Fruit fly (Drosophila melanogaster) whole organism, prepupa: ENCODE measurements around the gene Mst77F.

Experiments
- Blimp-1 ChIP-seq: fragments of 200-800 bp; sonication (Bioruptor generic); optimal IDR thresholded peaks from 3 replicates; lab custom pipeline; 2017; ENCODE audit warnings: missing biosample characterization, missing genetic modification characterization, mild to moderate bottlenecking, moderate library complexity, missing genetic modification reagents
- CG10631 ChIP-seq: fragments of 200-800 bp; sonication (Bioruptor generic); optimal IDR thresholded peaks from 2 replicates; lab custom pipeline; 2016; ENCODE audit warnings: missing biosample characterization, missing genetic modification characterization
- CG11294 ChIP-seq: fragments of 200-800 bp; sonication (Bioruptor generic); IDR thresholded peaks from 2 replicates; pipeline ENCODE4 v1.3.6; 2022; ENCODE audit warnings: missing biosample characterization, missing genetic modification characterization
- CG11762 ChIP-seq: fragments of 200-800 bp; sonication (Bioruptor generic); optimal IDR thresholded peaks from 3 replicates; lab custom pipeline; 2016; ENCODE audit warnings: missing biosample characterization, missing genetic modification characterization; ENCODE audit not compliant: insufficient read depth
- CG15336 ChIP-seq: fragments of 200-800 bp; sonication (Bioruptor generic); IDR thresholded peaks from 2 replicates; pipeline ENCODE4 v1.3.6; 2022; ENCODE audit warnings: missing biosample characterization, missing genetic modification characterization
- CG1621 ChIP-seq: fragments of 200-800 bp; sonication (Bioruptor generic); optimal IDR thresholded peaks from 3 replicates; lab custom pipeline; 2018; ENCODE audit warnings: missing biosample characterization, mild to moderate bottlenecking, missing genetic modification characterization
- CG16779 ChIP-seq: fragments of 200-800 bp; sonication (Bioruptor generic); optimal IDR thresholded peaks from 3 replicates; lab custom pipeline; 2017; ENCODE audit warnings: missing biosample characterization, mild to moderate bottlenecking, missing genetic modification characterization
- CG3032 ChIP-seq: fragments of 200-800 bp; optimal IDR thresholded peaks from 2 replicates; lab custom pipeline; 2019; ENCODE audit warnings: missing biosample characterization, mild to moderate bottlenecking, missing genetic modification characterization, moderate library complexity
- CG31627 ChIP-seq: fragments of 200-800 bp; sonication (Bioruptor generic); optimal IDR thresholded peaks from 3 replicates; lab custom pipeline; 2016; ENCODE audit warnings: missing biosample characterization, missing genetic modification characterization
- CG32006 ChIP-seq: fragments of 200-800 bp; sonication (Bioruptor generic); optimal IDR thresholded peaks from 3 replicates; lab custom pipeline; 2017; ENCODE audit warnings: missing biosample characterization, mild to moderate bottlenecking, missing genetic modification characterization
- CG34406 ChIP-seq: fragments of 200-800 bp; sonication (Bioruptor generic); optimal IDR thresholded peaks from 3 replicates; lab custom pipeline; 2016; ENCODE audit warnings: missing biosample characterization, missing genetic modification characterization
- CG3919 ChIP-seq: fragments of 200-800 bp; sonication (Bioruptor generic); optimal IDR thresholded peaks from 3 replicates; lab custom pipeline; 2016; ENCODE audit warnings: missing biosample characterization, missing genetic modification characterization
- CG4318 ChIP-seq: fragments of 200-800 bp; sonication (Bioruptor generic); optimal IDR thresholded peaks from 3 replicates; lab custom pipeline; 2017; ENCODE audit warnings: missing biosample characterization, mild to moderate bottlenecking, missing genetic modification characterization
- CG6276 ChIP-seq: fragments of 200-800 bp; sonication (Bioruptor generic); optimal IDR thresholded peaks from 2 replicates; lab custom pipeline; 2017; ENCODE audit warnings: missing biosample characterization, mild to moderate bottlenecking, missing genetic modification characterization
- CG6792 ChIP-seq: fragments of 200-800 bp; sonication (Bioruptor generic); optimal IDR thresholded peaks from 3 replicates; lab custom pipeline; 2016; ENCODE audit warnings: missing biosample characterization, missing genetic modification characterization
- CG6854 ChIP-seq: fragments of 200-800 bp; sonication (Bioruptor generic); optimal IDR thresholded peaks from 2 replicates; lab custom pipeline; 2017; ENCODE audit warnings: missing biosample characterization, mild to moderate bottlenecking, missing genetic modification characterization
- CG7368 ChIP-seq: fragments of 200-800 bp; sonication (Bioruptor generic); optimal IDR thresholded peaks from 3 replicates; lab custom pipeline; 2016; ENCODE audit warnings: missing biosample characterization, missing genetic modification characterization
- CG8119 ChIP-seq: fragments of 200-800 bp; sonication (Bioruptor generic); IDR thresholded peaks from 3 replicates; pipeline ENCODE4 v1.3.6; 2022; ENCODE audit warnings: missing biosample characterization, missing genetic modification characterization
- CG9139 ChIP-seq: fragments of 200-800 bp; sonication (Bioruptor generic); optimal IDR thresholded peaks from 3 replicates; lab custom pipeline; 2017; ENCODE audit warnings: missing biosample characterization, mild to moderate bottlenecking, missing genetic modification characterization
- Eip78C ChIP-seq: fragments of 200-800 bp; sonication (Bioruptor generic); peaks from one replicate; lab custom pipeline; 2016; ENCODE audit warnings: missing biosample characterization, missing genetic modification characterization
- Eip93F ChIP-seq: fragments of 200-800 bp; sonication (Bioruptor generic); optimal IDR thresholded peaks from 2 replicates; lab custom pipeline; 2016; ENCODE audit warnings: missing biosample characterization, mild to moderate bottlenecking, missing genetic modification characterization
- Ets21C ChIP-seq: fragments of 200-800 bp; sonication (Bioruptor generic); optimal IDR thresholded peaks from 3 replicates; lab custom pipeline; 2016; ENCODE audit warnings: missing biosample characterization, missing genetic modification characterization
- Gug ChIP-seq: fragments of 200-800 bp; sonication (Bioruptor generic); IDR thresholded peaks from 2 replicates; pipeline ENCODE4 v1.3.6; 2022; ENCODE audit warnings: missing biosample characterization, missing genetic modification characterization
- Hr39 ChIP-seq: fragments of 200-800 bp; sonication (Bioruptor generic); optimal IDR thresholded peaks from 2 replicates; lab custom pipeline; 2016; ENCODE audit warnings: missing biosample characterization, missing genetic modification characterization
- Lpt ChIP-seq: fragments of 200-800 bp; sonication (Bioruptor generic); optimal IDR thresholded peaks from 3 replicates; lab custom pipeline; 2016; ENCODE audit warnings: missing biosample characterization, missing genetic modification characterization
- Met ChIP-seq: fragments of 200-800 bp; sonication (Bioruptor generic); optimal IDR thresholded peaks from 3 replicates; lab custom pipeline; 2016; ENCODE audit warnings: missing biosample characterization, missing genetic modification characterization
- OdsH ChIP-seq: fragments of 200-800 bp; sonication (Bioruptor generic); optimal IDR thresholded peaks from 3 replicates; lab custom pipeline; 2016; ENCODE audit warnings: missing biosample characterization, missing genetic modification characterization
- Sox102F ChIP-seq: fragments of 200-800 bp; sonication (Bioruptor generic); optimal IDR thresholded peaks from 2 replicates; lab custom pipeline; 2016; ENCODE audit warnings: missing biosample characterization, mild to moderate bottlenecking, missing genetic modification characterization
- Sox15 ChIP-seq: fragments of 200-800 bp; sonication (Bioruptor generic); optimal IDR thresholded peaks from 3 replicates; lab custom pipeline; 2016; ENCODE audit warnings: missing biosample characterization, missing genetic modification characterization
- cyc ChIP-seq: fragments of 200-800 bp; sonication (Bioruptor generic); optimal IDR thresholded peaks from 3 replicates; lab custom pipeline; 2016; ENCODE audit warnings: missing biosample characterization, missing genetic modification characterization
- dac ChIP-seq: fragments of 200-800 bp; sonication (Bioruptor generic); optimal IDR thresholded peaks from 2 replicates; lab custom pipeline; 2017; ENCODE audit warnings: missing biosample characterization, mild to moderate bottlenecking, missing genetic modification characterization
- dsx ChIP-seq: fragments of 200-800 bp; optimal IDR thresholded peaks from 3 replicates; lab custom pipeline; 2019; ENCODE audit warnings: missing biosample characterization, mild to moderate bottlenecking, missing genetic modification characterization, moderate library complexity; ENCODE audit not compliant: poor library complexity, severe bottlenecking
- eg ChIP-seq: fragments of 200-800 bp; sonication (Bioruptor generic); IDR thresholded peaks from 3 replicates; pipeline ENCODE4 v1.3.6; 2022; ENCODE audit warnings: missing biosample characterization, missing genetic modification characterization
- fd59A ChIP-seq: fragments of 200-800 bp; sonication (Bioruptor generic); optimal IDR thresholded peaks from 2 replicates; lab custom pipeline; 2017; ENCODE audit warnings: missing biosample characterization, mild to moderate bottlenecking, missing genetic modification characterization, missing genetic modification reagents
- net ChIP-seq: fragments of 200-800 bp; sonication (Bioruptor generic); optimal IDR thresholded peaks from 3 replicates; lab custom pipeline; 2016; ENCODE audit warnings: missing biosample characterization, missing genetic modification characterization
- salr ChIP-seq, 2 experiments: fragments of 200-800 bp; sonication (Bioruptor generic); optimal IDR thresholded peaks; 3 replicates each; lab custom pipeline; 2016 to 2018; ENCODE audit warnings: missing biosample characterization in 2 of 2, missing genetic modification characterization in 2 of 2, mild to moderate bottlenecking in 1 of 2
- ss ChIP-seq, 2 experiments: fragments of 200-800 bp; sonication (Bioruptor generic); optimal IDR thresholded peaks; 2 replicates in 1 of 2; 3 replicates in 1 of 2; lab custom pipeline; 2017 to 2018; ENCODE audit warnings: mild to moderate bottlenecking in 2 of 2, missing biosample characterization in 2 of 2, missing genetic modification characterization in 2 of 2, moderate library complexity in 1 of 2
- svp ChIP-seq: fragments of 200-800 bp; sonication (Bioruptor generic); peaks from one replicate; lab custom pipeline; 2016; ENCODE audit warnings: missing biosample characterization, missing genetic modification characterization
- topi ChIP-seq: fragments of 200-800 bp; sonication (Bioruptor generic); optimal IDR thresholded peaks from 3 replicates; lab custom pipeline; 2016; ENCODE audit warnings: missing biosample characterization, missing genetic modification characterization
- vri ChIP-seq: fragments of 200-800 bp; sonication (Bioruptor generic); optimal IDR thresholded peaks from 3 replicates; lab custom pipeline; 2016; ENCODE audit warnings: missing biosample characterization, mild to moderate bottlenecking, missing genetic modification characterization

Mst77F gene

DNA sequence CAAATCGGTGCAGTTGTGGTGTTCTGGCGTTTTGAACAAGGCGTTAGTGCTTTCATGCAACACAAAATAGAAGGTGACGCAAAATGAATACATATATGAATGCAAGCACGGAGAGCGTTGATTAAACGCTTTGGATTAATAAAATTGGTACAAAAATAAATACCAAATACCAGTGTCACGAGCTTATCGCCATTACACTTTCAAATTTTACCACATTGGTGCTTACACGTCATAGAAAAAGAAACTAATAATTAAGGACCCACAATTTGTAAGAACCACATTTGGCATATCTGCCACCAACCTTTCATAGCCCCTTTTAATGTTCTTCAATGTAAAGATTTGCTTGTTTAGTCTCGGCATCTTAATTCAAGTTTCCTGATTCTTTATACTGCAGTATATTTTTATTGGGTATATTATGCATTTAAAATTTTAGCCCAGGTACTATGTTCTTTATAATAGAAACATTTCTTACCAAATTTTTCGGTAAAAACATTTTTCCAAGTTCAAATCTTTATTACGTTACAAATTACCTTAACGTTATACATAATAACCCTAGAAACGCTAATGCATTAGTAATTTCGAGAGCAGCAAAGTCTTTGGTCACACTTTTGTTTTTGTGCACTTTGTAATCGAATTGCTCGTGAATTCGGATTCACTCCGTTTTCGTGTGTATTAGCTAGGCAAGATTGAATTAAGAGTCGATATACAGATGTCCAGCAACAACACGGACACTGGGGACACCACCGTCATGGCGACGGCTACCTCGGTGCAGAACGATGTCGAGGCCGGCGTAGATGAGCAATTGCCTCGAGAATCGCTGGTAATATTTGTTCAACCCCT, 39.4 kb downstream of the Mst77F start, which contains the start of the genes Pex16 and Pex14 (continued):
- TF ChIP-seq Sox102F (GFP tag; lab: Kevin White, UChicago): no peak
- TF ChIP-seq cyc (GFP tag; lab: Kevin White, UChicago): peak; percentile 83
- TF ChIP-seq fd59A (GFP tag; lab: Kevin White, UChicago): peak; percentile 51
- no peak for TF ChIP-seq CG6854 (GFP tag; lab: Kevin White, UChicago)
- TF ChIP-seq Eip93F (GFP tag; lab: Kevin White, UChicago): no peak
- no peak for TF ChIP-seq CG9139
- TF ChIP-seq CG10631: no peak
- TF ChIP-seq CG16779 (tag; lab: Kevin White, UChicago): peak; percentile 12
- peak; percentile 71 for TF ChIP-seq topi (GFP tag; lab: Kevin White, UChicago)
- no peak for TF ChIP-seq Met

DNA sequence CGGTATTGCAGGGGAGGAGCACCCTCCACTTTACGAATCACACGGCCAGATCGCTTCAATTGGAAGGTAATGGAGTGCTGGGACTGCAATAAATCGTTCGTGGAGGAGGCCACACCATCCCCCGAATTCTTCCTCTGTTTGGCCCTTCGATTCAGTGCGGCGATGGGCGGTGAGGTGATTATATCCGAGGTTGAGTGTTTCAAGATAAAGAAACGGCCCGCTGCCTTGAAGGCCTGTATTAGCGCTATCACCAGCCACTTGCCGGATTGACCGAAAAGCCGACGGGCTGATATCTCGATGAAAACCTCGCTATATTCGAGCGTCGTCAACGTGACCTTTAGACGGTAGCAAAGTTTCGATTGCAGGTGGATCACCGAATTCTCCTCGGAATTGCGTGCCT, 40.3 kb downstream of the Mst77F start:
- TF ChIP-seq CG32006 (GFP tag; lab: Kevin White, UChicago): no peak
- TF ChIP-seq CG3032 (tag; lab: Kevin White, UChicago): no peak
- no peak for TF ChIP-seq Sox15 (GFP tag; lab: Kevin White, UChicago)
- TF ChIP-seq CG10631: no peak
- no peak for TF ChIP-seq Sox102F (GFP tag; lab: Kevin White, UChicago)
- no peak for TF ChIP-seq CG11294
- TF ChIP-seq ss (GFP tag; optimal IDR thresholded peaks at IDR 0.05; lab: Kevin White, UChicago): no peak
- TF ChIP-seq Gug: no peak
- no peak for TF ChIP-seq CG1621 (tag; lab: Kevin White, UChicago)
- TF ChIP-seq CG34406 (GFP tag; lab: Kevin White, UChicago): no peak
- TF ChIP-seq CG6792: no peak
- TF ChIP-seq CG3919 (GFP tag; lab: Kevin White, UChicago): no peak
- TF ChIP-seq CG16779 (tag; lab: Kevin White, UChicago): no peak

DNA sequence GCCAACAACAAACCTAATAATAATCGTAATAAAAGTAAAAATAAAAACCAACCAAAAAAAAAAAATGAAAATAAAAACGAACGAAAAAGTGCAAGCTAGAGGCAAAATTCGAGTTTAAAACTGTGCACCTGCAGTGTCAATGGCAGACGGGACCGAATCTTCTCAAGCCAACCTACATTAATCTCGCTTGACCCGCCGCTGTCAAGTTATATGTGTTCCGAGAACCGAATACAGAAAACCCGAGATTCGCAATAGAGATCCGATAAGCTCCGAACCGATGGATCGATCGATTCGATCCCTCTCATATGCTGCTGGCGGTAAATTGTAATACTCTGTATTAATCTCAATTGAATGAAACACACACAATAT, 45.2 kb downstream of the Mst77F start:
- peak; percentile 94 for TF ChIP-seq svp (GFP tag; lab: Kevin White, UChicago)
- no peak for TF ChIP-seq CG31627 (GFP tag; lab: Kevin White, UChicago)

dm6 chr3L:20771891-20772646, 45.8 kb downstream of the Mst77F start:
- TF ChIP-seq Gug (peak; percentile 74), OdsH (GFP tag; lab: Kevin White, UChicago) (peak; percentile 82), Sox102F (GFP tag; lab: Kevin White, UChicago) (peak; percentile 85), Hr39 (GFP tag; lab: Kevin White, UChicago) (peak; percentile 81), CG16779 (tag; lab: Kevin White, UChicago) (peak; percentile 51), dac (peak; percentile 37), CG9139 (peak; percentile 33), CG11294 (peak; percentile 70), CG6854 (GFP tag; lab: Kevin White, UChicago) (no peak), Eip78C (GFP tag; lab: Kevin White, UChicago) (peak; percentile 97), Ets21C (GFP tag; lab: Kevin White, UChicago) (peak; percentile 75), CG4318 (GFP tag; lab: Kevin White, UChicago) (no peak), CG6792 (peak; percentile 81), CG11762 (GFP tag; lab: Kevin White, UChicago) (peak; percentile 70), Blimp-1 (GFP tag; lab: Kevin White, UChicago) (no peak), CG3919 (GFP tag; lab: Kevin White, UChicago) (peak; percentile 85), CG1621 (tag; lab: Kevin White, UChicago) (peak; percentile 76), vri (GFP tag; lab: Kevin White, UChicago) (peak; percentile 66), CG6276 (peak; percentile 83), CG34406 (GFP tag; lab: Kevin White, UChicago) (peak; percentile 65), CG7368 (GFP tag; lab: Kevin White, UChicago) (peak; percentile 81), net (peak; percentile 90), CG15336 (GFP tag; lab: Robert Waterston, UW) (peak; percentile 92), dsx (GFP tag; lab: Kevin White, UChicago) (peak; percentile 72), Eip93F (GFP tag; lab: Kevin White, UChicago) (peak; percentile 45), Lpt (GFP tag; lab: Kevin White, UChicago) (peak; percentile 56), CG8119 (peak; percentile 91), topi (GFP tag; lab: Kevin White, UChicago) (peak; percentile 87), CG32006 (GFP tag; lab: Kevin White, UChicago) (peak; percentile 85), ss (GFP tag; optimal IDR thresholded peaks at IDR 0.05; lab: Kevin White, UChicago) (peak; percentile 30 to 63), eg (GFP tag; lab: Robert Waterston, UW) (peak; percentile 93), salr (GFP tag; optimal IDR thresholded peaks at IDR 0.05; lab: Kevin White, UChicago) (peak; percentile 64 to 82)
